Fruit fly (Drosophila melanogaster): ENCODE results near the gene CG14104.

Gene CG14104

DNA sequence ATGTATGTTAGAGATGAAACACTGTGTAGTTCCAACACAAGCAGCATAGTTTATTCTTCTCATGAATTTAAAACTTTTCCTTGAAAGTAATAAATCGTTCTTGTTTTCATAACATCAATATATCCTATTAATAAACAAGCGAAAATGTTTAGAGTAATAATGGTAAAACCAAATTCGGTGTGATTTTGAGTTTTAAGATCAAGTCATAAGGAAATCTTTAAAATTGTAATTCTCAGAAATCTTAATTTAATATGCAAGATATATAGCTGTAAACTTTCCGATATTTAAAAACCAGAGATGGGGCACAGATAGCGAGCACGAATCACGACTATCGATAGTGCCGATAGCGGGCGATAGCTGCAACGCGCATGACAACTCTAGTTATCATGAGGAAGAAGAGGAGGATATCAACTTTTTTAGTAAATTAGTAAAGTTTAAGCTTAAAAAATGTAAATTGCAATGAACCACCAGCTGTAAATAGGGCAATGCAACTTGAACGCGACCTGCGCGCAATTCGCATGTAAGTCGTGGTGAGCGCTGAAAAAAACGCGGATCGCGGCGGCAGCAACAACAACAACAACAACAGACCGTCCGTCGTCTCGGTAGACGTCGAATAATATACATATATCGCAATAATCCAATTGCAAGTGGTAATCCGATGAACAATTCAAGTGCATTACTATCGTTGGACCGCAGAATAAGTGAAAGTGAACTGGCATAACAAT lies 11.0 kb upstream of the CG14104 start, which contains the start of the genes Fibp and Deaf1 (continued):
- TF ChIP-seq dac (GFP tag; optimal IDR thresholded peaks at IDR 0.05) = peak; percentile 21
- peak; percentile 84 for TF ChIP-seq CG10631 (GFP tag; optimal IDR thresholded peaks at IDR 0.05)
- no peak for TF ChIP-seq CG8319 (GFP tag; optimal IDR thresholded peaks at IDR 0.05)
- TF ChIP-seq pdm3 (GFP tag; optimal IDR thresholded peaks at IDR 0.05) = peak; percentile 81
- peak; percentile 47 for TF ChIP-seq Lpt (GFP tag; optimal IDR thresholded peaks at IDR 0.05)
- TF ChIP-seq CG16779 (tag; optimal IDR thresholded peaks at IDR 0.05) = no peak
- peak; percentile 63 for TF ChIP-seq CG6792 (GFP tag; optimal IDR thresholded peaks at IDR 0.05)
- TF ChIP-seq CG11762 (GFP tag; optimal IDR thresholded peaks at IDR 0.05; ENCODE audit: insufficient read depth) = peak; percentile 64
- no peak for TF ChIP-seq CG32006 (GFP tag; optimal IDR thresholded peaks at IDR 0.05)
- peak; percentile 84 for TF ChIP-seq Ets21C (GFP tag; optimal IDR thresholded peaks at IDR 0.05)
- TF ChIP-seq CG6276 (GFP tag; optimal IDR thresholded peaks at IDR 0.05) = no peak
- peak; percentile 80 for TF ChIP-seq acj6 (GFP tag; optimal IDR thresholded peaks at IDR 0.05)
- peak; percentile 77 for TF ChIP-seq CG3032 (tag; optimal IDR thresholded peaks at IDR 0.05)
- no peak for TF ChIP-seq OdsH (GFP tag; optimal IDR thresholded peaks at IDR 0.05)
- peak; percentile 43; the same call in 2 of the 3 replicates for TF ChIP-seq eg (GFP tag; IDR thresholded peaks at IDR 0.05)
- TF ChIP-seq spab (GFP tag; optimal IDR thresholded peaks at IDR 0.05) = no peak
- TF ChIP-seq CG3919 (GFP tag; optimal IDR thresholded peaks at IDR 0.05) = peak; percentile 72
- TF ChIP-seq lz (GFP tag; optimal IDR thresholded peaks at IDR 0.05) = peak; percentile 87
- TF ChIP-seq Eip93F (GFP tag; optimal IDR thresholded peaks at IDR 0.05) = no peak
- TF ChIP-seq CG7368 (GFP tag; optimal IDR thresholded peaks at IDR 0.05) = peak; percentile 56
- TF ChIP-seq Hr39 (GFP tag; optimal IDR thresholded peaks at IDR 0.05) = peak; percentile 88
- TF ChIP-seq CG15336 (GFP tag; IDR thresholded peaks at IDR 0.05) = 0 out of 2 replicates have a peak, but pooled peaks have one; percentile 10
- peak; percentile 66 for TF ChIP-seq CG8632 (GFP tag; optimal IDR thresholded peaks at IDR 0.05)
- TF ChIP-seq CG9139 (GFP tag; optimal IDR thresholded peaks at IDR 0.05) = no peak
- TF ChIP-seq Sox102F (GFP tag; optimal IDR thresholded peaks at IDR 0.05) = no peak
- TF ChIP-seq dsx (GFP tag; optimal IDR thresholded peaks at IDR 0.05; ENCODE audit: poor library complexity, severe bottlenecking) = peak; percentile 37
- peak; percentile 9 for TF ChIP-seq Hr38 (GFP tag; optimal IDR thresholded peaks at IDR 0.05)
- peak; percentile 94 for TF ChIP-seq cyc (GFP tag; optimal IDR thresholded peaks at IDR 0.05)
- no peak for TF ChIP-seq CG6854 (GFP tag; optimal IDR thresholded peaks at IDR 0.05)

DNA sequence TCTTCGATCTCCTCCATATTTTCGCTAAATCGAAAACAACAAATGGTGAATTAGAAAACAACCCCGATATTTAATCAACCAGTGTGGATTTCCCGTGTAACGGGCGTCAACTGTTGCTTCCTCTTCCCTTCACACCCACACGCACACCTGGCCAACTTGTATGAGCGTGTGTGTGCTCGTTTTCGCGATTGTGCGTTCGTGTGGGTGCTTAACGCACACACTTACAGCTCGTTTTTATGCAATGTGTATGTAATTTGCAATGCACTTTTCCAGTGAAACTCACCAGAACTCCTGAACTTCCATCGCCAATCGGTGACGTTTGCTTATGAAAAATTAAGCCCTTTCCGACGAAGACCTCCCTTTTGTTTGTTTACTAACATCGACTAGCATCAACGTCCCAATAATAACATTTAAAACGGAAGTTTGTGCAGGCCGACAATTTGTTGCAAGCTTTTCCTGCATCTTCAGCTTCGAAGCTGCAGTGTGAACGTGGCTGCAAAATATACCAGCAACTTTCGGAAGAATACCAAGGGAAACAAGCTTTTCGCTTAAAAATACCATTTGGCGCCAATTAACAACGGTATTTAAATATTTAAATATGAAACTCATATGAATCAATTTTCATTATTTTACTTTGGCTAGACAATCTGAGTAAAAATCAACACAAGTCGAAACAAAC lies 8.6 kb upstream of the CG14104 start, which contains the start of gene cyc:
cyc (minus strand) TSS at position 467 of the 679 bp plus-strand sequence.
- TF ChIP-seq Eip75B (GFP tag; optimal IDR thresholded peaks at IDR 0.05) (no peak), topi (GFP tag; optimal IDR thresholded peaks at IDR 0.05) (no peak), vri (GFP tag; optimal IDR thresholded peaks at IDR 0.05) (no peak), Sox15 (GFP tag; optimal IDR thresholded peaks at IDR 0.05) (no peak), CG10631 (GFP tag; optimal IDR thresholded peaks at IDR 0.05) (no peak), CG15336 (GFP tag; IDR thresholded peaks at IDR 0.05) (peak; percentile 54; the same call in 1 of the 2 replicates), CG1621 (tag; optimal IDR thresholded peaks at IDR 0.05) (no peak), Hr4 (GFP tag; optimal IDR thresholded peaks at IDR 0.05) (no peak), CG8119 (GFP tag; IDR thresholded peaks at IDR 0.05) (peak; percentile 47; the same call in 2 of the 3 replicates), spab (GFP tag; optimal IDR thresholded peaks at IDR 0.05) (no peak), CG31627 (GFP tag; optimal IDR thresholded peaks at IDR 0.05) (peak; percentile 10), CG11762 (GFP tag; optimal IDR thresholded peaks at IDR 0.05; ENCODE audit: insufficient read depth) (no peak), CG6163 (GFP tag; IDR thresholded peaks at IDR 0.05) (peak; percentile 56; the same call in 2 of the 3 replicates), CG10669 (GFP tag; optimal IDR thresholded peaks at IDR 0.05) (no peak), CG3032 (tag; optimal IDR thresholded peaks at IDR 0.05) (no peak), CG4318 (GFP tag; optimal IDR thresholded peaks at IDR 0.05) (no peak), CG6854 (GFP tag; optimal IDR thresholded peaks at IDR 0.05) (peak; percentile 74), CG11294 (GFP tag; IDR thresholded peaks at IDR 0.05) (no peak), lz (GFP tag; optimal IDR thresholded peaks at IDR 0.05) (peak; percentile 28), Lpt (GFP tag; optimal IDR thresholded peaks at IDR 0.05) (peak; percentile 44), Ets21C (GFP tag; optimal IDR thresholded peaks at IDR 0.05) (no peak), eg (GFP tag; IDR thresholded peaks at IDR 0.05) (peak; percentile 32; the same call in 1 of the 3 replicates), Blimp-1 (GFP tag; optimal IDR thresholded peaks at IDR 0.05) (peak; percentile 5), esn (GFP tag; optimal IDR thresholded peaks at IDR 0.05) (peak; percentile 38), dsx (GFP tag; optimal IDR thresholded peaks at IDR 0.05; ENCODE audit: poor library complexity, severe bottlenecking) (peak; percentile 85), CG8632 (GFP tag; optimal IDR thresholded peaks at IDR 0.05) (no peak), dac (GFP tag; optimal IDR thresholded peaks at IDR 0.05) (peak; percentile 33)
